Fruit fly (Drosophila melanogaster) whole organism, embryonic: Measurements from ENCODE around the gene holn1.

Experiments
- BEAF-32 ChIP-seq: fragments of 200-800 bp; sonication (Bioruptor generic); optimal IDR thresholded peaks from 3 replicates; lab custom pipeline; 2017; ENCODE audit warnings: missing biosample characterization, missing genetic modification characterization, mild to moderate bottlenecking, moderate library complexity, missing genetic modification reagents
- CG12659 ChIP-seq: fragments of 200-800 bp; sonication (Bioruptor generic); optimal IDR thresholded peaks from 3 replicates; lab custom pipeline; 2017; ENCODE audit warnings: mild to moderate bottlenecking, missing biosample characterization, missing genetic modification reagents, missing genetic modification characterization
- CG13624 ChIP-seq: fragments of 200-800 bp; sonication (Bioruptor generic); optimal IDR thresholded peaks from 2 replicates; lab custom pipeline; 2016; ENCODE audit warnings: missing biosample characterization, missing genetic modification characterization
- CG1603 ChIP-seq: fragments of 200-800 bp; sonication (Bioruptor generic); optimal IDR thresholded peaks from 2 replicates; lab custom pipeline; 2019; ENCODE audit warnings: missing biosample characterization, mild to moderate bottlenecking, missing genetic modification characterization, moderate library complexity
- CG2116 ChIP-seq: fragments of 200-800 bp; sonication (Bioruptor generic); optimal IDR thresholded peaks from 3 replicates; lab custom pipeline; 2018; ENCODE audit warnings: missing biosample characterization, mild to moderate bottlenecking, missing genetic modification characterization
- CG2120 ChIP-seq: fragments of 200-800 bp; sonication (Bioruptor generic); optimal IDR thresholded peaks from 3 replicates; lab custom pipeline; 2016; ENCODE audit warnings: missing biosample characterization, missing genetic modification characterization
- CG2199 ChIP-seq: fragments of 200-800 bp; sonication (Bioruptor generic); IDR thresholded peaks from 3 replicates; pipeline ENCODE4 v1.3.6; 2022; ENCODE audit warnings: missing biosample characterization, missing genetic modification characterization
- CG30020 ChIP-seq: fragments of 200-800 bp; optimal IDR thresholded peaks from 2 replicates; lab custom pipeline; 2019; ENCODE audit warnings: missing biosample characterization, mild to moderate bottlenecking, missing genetic modification characterization, moderate library complexity
- CG42726 ChIP-seq: fragments of 200-800 bp; sonication (Bioruptor generic); IDR thresholded peaks from 2 replicates; pipeline ENCODE4 v1.3.6; 2022; ENCODE audit warnings: missing biosample characterization, missing genetic modification characterization; ENCODE audit not compliant: partially characterized antibody
- CG4617 ChIP-seq: fragments of 200-800 bp; sonication (Bioruptor generic); optimal IDR thresholded peaks from 3 replicates; lab custom pipeline; 2016; ENCODE audit warnings: missing biosample characterization, missing genetic modification characterization, borderline replicate concordance
- CG6791 ChIP-seq: fragments of 200-800 bp; sonication (Bioruptor generic); IDR thresholded peaks from 3 replicates; pipeline ENCODE4 v1.3.6; 2022; ENCODE audit warnings: missing biosample characterization, missing genetic modification characterization; ENCODE audit not compliant: partially characterized antibody
- CG9215 ChIP-seq: fragments of 200-800 bp; sonication (Bioruptor generic); IDR thresholded peaks from 2 replicates; pipeline ENCODE4 v1.3.6; 2022; ENCODE audit warnings: missing biosample characterization, missing genetic modification characterization
- Chrac-16 ChIP-seq: fragments of 200-800 bp; sonication (Bioruptor generic); optimal IDR thresholded peaks from 3 replicates; lab custom pipeline; 2016; ENCODE audit warnings: missing biosample characterization, missing genetic modification characterization
- Ets65A ChIP-seq: fragments of 200-800 bp; sonication (Bioruptor generic); peaks from one replicate; lab custom pipeline; 2016; ENCODE audit warnings: missing biosample characterization, missing genetic modification characterization
- Ets97D ChIP-seq: fragments of 200-800 bp; sonication (Bioruptor generic); optimal IDR thresholded peaks from 3 replicates; lab custom pipeline; 2016; ENCODE audit warnings: missing biosample characterization, missing genetic modification characterization
- Gug ChIP-seq: fragments of 200-800 bp; sonication (Bioruptor generic); IDR thresholded peaks from 4 replicates; pipeline ENCODE4 v1.3.6; 2022; ENCODE audit warnings: missing biosample characterization, missing genetic modification characterization
- HLH4C ChIP-seq: fragments of 200-800 bp; sonication (Bioruptor generic); IDR thresholded peaks from 3 replicates; pipeline ENCODE4 v1.3.6; 2022; ENCODE audit warnings: missing biosample characterization, missing genetic modification characterization; ENCODE audit not compliant: partially characterized antibody
- HmgD ChIP-seq: fragments of 200-800 bp; sonication (Bioruptor generic); optimal IDR thresholded peaks from 3 replicates; lab custom pipeline; 2016; ENCODE audit warnings: missing biosample characterization, missing genetic modification characterization
- HmgZ ChIP-seq: fragments of 200-800 bp; sonication (Bioruptor generic); optimal IDR thresholded peaks from 2 replicates; lab custom pipeline; 2018; ENCODE audit warnings: missing biosample characterization, mild to moderate bottlenecking, missing genetic modification characterization
- Kr ChIP-seq: fragments of 200-800 bp; sonication (Bioruptor generic); optimal IDR thresholded peaks from 2 replicates; lab custom pipeline; 2017; ENCODE audit warnings: missing biosample characterization, mild to moderate bottlenecking, missing genetic modification characterization
- MBD-R2 ChIP-seq: fragments of 200-800 bp; sonication (Bioruptor generic); IDR thresholded peaks from 2 replicates; pipeline ENCODE4 v1.3.6; 2022; ENCODE audit warnings: missing biosample characterization, missing genetic modification characterization
- Mes4 ChIP-seq: fragments of 200-800 bp; sonication (Bioruptor generic); optimal IDR thresholded peaks from 2 replicates; lab custom pipeline; 2016; ENCODE audit warnings: missing biosample characterization, missing genetic modification characterization
- Side ChIP-seq: fragments of 200-800 bp; sonication (Bioruptor generic); optimal IDR thresholded peaks from 2 replicates; lab custom pipeline; 2016; ENCODE audit warnings: missing biosample characterization, missing genetic modification characterization
- Sin3A ChIP-seq: fragments of >200 bp; optimal IDR thresholded peaks from 2 replicates; lab custom pipeline; 2018
- Trl ChIP-seq, 3 experiments: fragments of >200 bp in 2 of 3; fragments of 200-800 bp in 1 of 3; sonication (Bioruptor generic) in 1 of 3; optimal IDR thresholded peaks; 2 replicates in 1 of 3; 3 replicates in 2 of 3; lab custom pipeline; 2016 to 2017; ENCODE audit warnings: missing biosample characterization in 1 of 3, missing genetic modification characterization in 1 of 3
- Xbp1 ChIP-seq: fragments of 200-800 bp; sonication (Bioruptor generic); optimal IDR thresholded peaks from 3 replicates; lab custom pipeline; 2016; ENCODE audit warnings: missing biosample characterization, mild to moderate bottlenecking, missing genetic modification characterization
- amos ChIP-seq: fragments of 200-800 bp; sonication (Bioruptor generic); IDR thresholded peaks from 2 replicates; pipeline ENCODE4 v1.3.6; 2022; ENCODE audit warnings: missing biosample characterization, missing genetic modification characterization; ENCODE audit not compliant: partially characterized antibody
- bbx ChIP-seq: fragments of 200-800 bp; sonication (Bioruptor generic); IDR thresholded peaks from 2 replicates; pipeline ENCODE4 v1.3.6; 2022; ENCODE audit warnings: missing biosample characterization, missing genetic modification characterization; ENCODE audit not compliant: partially characterized antibody
- chinmo ChIP-seq: fragments of 200-800 bp; sonication (Bioruptor generic); IDR thresholded peaks from 4 replicates; pipeline ENCODE4 v1.3.6; 2022; ENCODE audit warnings: missing biosample characterization, missing genetic modification characterization; ENCODE audit not compliant: partially characterized antibody
- chn ChIP-seq: fragments of 200-800 bp; sonication (Bioruptor generic); optimal IDR thresholded peaks from 2 replicates; lab custom pipeline; 2016; ENCODE audit warnings: missing biosample characterization, missing genetic modification characterization
- dmrt11E ChIP-seq: fragments of 200-800 bp; sonication (Bioruptor generic); optimal IDR thresholded peaks from 3 replicates; lab custom pipeline; 2018; ENCODE audit warnings: missing biosample characterization, mild to moderate bottlenecking, missing genetic modification characterization, moderate library complexity
- dysf ChIP-seq: fragments of 200-800 bp; sonication (Bioruptor generic); IDR thresholded peaks from 3 replicates; pipeline ENCODE4 v1.3.6; 2022; ENCODE audit warnings: missing biosample characterization, missing genetic modification characterization
- ewg ChIP-seq: fragments of 200-800 bp; sonication (Bioruptor generic); optimal IDR thresholded peaks from 3 replicates; lab custom pipeline; 2017; ENCODE audit warnings: mild to moderate bottlenecking, missing biosample characterization, missing genetic modification reagents, missing genetic modification characterization
- fu2 ChIP-seq: fragments of 200-800 bp; sonication (Bioruptor generic); optimal IDR thresholded peaks from 2 replicates; lab custom pipeline; 2016; ENCODE audit warnings: missing biosample characterization, missing genetic modification characterization
- gro ChIP-seq: fragments of 200-800 bp; sonication (Bioruptor generic); optimal IDR thresholded peaks from 2 replicates; lab custom pipeline; 2016; ENCODE audit warnings: missing biosample characterization, missing genetic modification characterization
- gsb ChIP-seq: fragments of 200-800 bp; sonication (Bioruptor generic); IDR thresholded peaks from 2 replicates; pipeline ENCODE4 v1.3.6; 2022; ENCODE audit warnings: missing biosample characterization, missing genetic modification characterization
- inv ChIP-seq: fragments of 200-800 bp; sonication (Bioruptor generic); IDR thresholded peaks from 2 replicates; pipeline ENCODE4 v1.3.6; 2022; ENCODE audit warnings: missing biosample characterization, missing genetic modification characterization; ENCODE audit not compliant: partially characterized antibody
- knrl ChIP-seq: fragments of 200-800 bp; sonication (Bioruptor generic); IDR thresholded peaks from 3 replicates; pipeline ENCODE4 v1.3.6; 2022; ENCODE audit warnings: missing biosample characterization, missing genetic modification characterization; ENCODE audit not compliant: partially characterized antibody
- mam ChIP-seq: fragments of 200-800 bp; sonication (Bioruptor generic); optimal IDR thresholded peaks from 3 replicates; lab custom pipeline; 2016; ENCODE audit warnings: missing biosample characterization, missing genetic modification characterization
- nmo ChIP-seq: fragments of 200-800 bp; sonication (Bioruptor generic); optimal IDR thresholded peaks from 2 replicates; lab custom pipeline; 2018; ENCODE audit warnings: missing biosample characterization, mild to moderate bottlenecking, missing genetic modification characterization, moderate library complexity
- phol ChIP-seq: fragments of 200-800 bp; sonication (Bioruptor generic); optimal IDR thresholded peaks from 3 replicates; lab custom pipeline; 2018; ENCODE audit warnings: missing biosample characterization, mild to moderate bottlenecking, missing genetic modification characterization, moderate library complexity
- pum ChIP-seq: fragments of 200-800 bp; sonication (Bioruptor generic); optimal IDR thresholded peaks from 2 replicates; lab custom pipeline; 2016; ENCODE audit warnings: missing biosample characterization, missing genetic modification characterization
- rib ChIP-seq: fragments of 200-800 bp; sonication (Bioruptor generic); IDR thresholded peaks from 2 replicates; pipeline ENCODE4 v1.3.6; 2022; ENCODE audit warnings: missing biosample characterization, missing genetic modification characterization
- sna ChIP-seq: fragments of 200-800 bp; sonication (Bioruptor generic); IDR thresholded peaks from 2 replicates; pipeline ENCODE4 v1.3.6; 2022; ENCODE audit warnings: missing biosample characterization, missing genetic modification characterization; ENCODE audit not compliant: partially characterized antibody
- sob ChIP-seq: fragments of 200-800 bp; sonication (Bioruptor generic); IDR thresholded peaks from 2 replicates; pipeline ENCODE4 v1.3.6; 2022; ENCODE audit warnings: missing biosample characterization, missing genetic modification characterization
- ssp ChIP-seq: fragments of 200-800 bp; sonication (Bioruptor generic); IDR thresholded peaks from 2 replicates; pipeline ENCODE4 v1.3.6; 2022; ENCODE audit warnings: missing biosample characterization, missing genetic modification characterization
- tup ChIP-seq: fragments of 200-800 bp; sonication (Bioruptor generic); optimal IDR thresholded peaks from 2 replicates; lab custom pipeline; 2016; ENCODE audit warnings: missing biosample characterization, mild to moderate bottlenecking, missing genetic modification characterization, moderate library complexity
- vnd ChIP-seq: fragments of 200-800 bp; sonication (Bioruptor generic); IDR thresholded peaks from 3 replicates; pipeline ENCODE4 v1.3.6; 2022; ENCODE audit warnings: missing biosample characterization, missing genetic modification characterization; ENCODE audit not compliant: partially characterized antibody
- zen2 ChIP-seq: fragments of 200-800 bp; sonication (Bioruptor generic); IDR thresholded peaks from 3 replicates; pipeline ENCODE4 v1.3.6; 2022; ENCODE audit warnings: missing biosample characterization, missing genetic modification characterization; ENCODE audit not compliant: partially characterized antibody

Gene holn1

DNA sequence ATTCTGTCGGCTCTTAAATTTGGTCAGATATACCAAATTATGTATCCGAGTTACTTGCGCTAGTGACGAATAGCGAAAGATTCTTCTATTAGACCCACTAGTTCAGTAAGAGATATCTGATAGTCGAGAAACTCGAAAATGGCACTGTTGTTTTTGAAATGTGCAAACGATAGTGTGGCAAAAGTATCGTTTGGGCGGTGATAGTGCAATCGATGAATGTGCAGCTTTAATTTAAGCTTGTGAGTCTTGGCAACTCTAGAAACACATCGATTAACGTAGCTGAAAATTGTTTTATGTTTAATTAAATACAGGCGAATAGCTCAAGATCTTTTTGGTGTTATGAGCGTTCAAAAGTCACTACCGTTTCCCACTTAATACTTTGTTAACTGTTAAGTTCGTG, 1.5 kb downstream of the holn1 start, which contains the start of gene STUB1 (continued):
- no peak for TF ChIP-seq dysf (GFP tag; lab: Robert Waterston, UW)
- peak; percentile 99 for TF ChIP-seq inv (GFP tag; lab: Robert Waterston, UW)
- TF ChIP-seq sob (GFP tag; lab: Robert Waterston, UW), result peak; percentile 61
- TF ChIP-seq Side, result peak; percentile 4
- TF ChIP-seq Sin3A (lab: Kevin White, UChicago), result peak; percentile 7
- peak; percentile 30 for TF ChIP-seq gro (GFP tag; lab: Kevin White, UChicago)
- TF ChIP-seq HmgZ, result peak; percentile 77
- TF ChIP-seq CG2116 (GFP tag; lab: Kevin White, UChicago), result peak; percentile 65
- TF ChIP-seq CG6791 (GFP tag; lab: Robert Waterston, UW), result peak; percentile 99
- TF ChIP-seq gsb (GFP tag; lab: Robert Waterston, UW), result no peak
- TF ChIP-seq CG2120 (GFP tag; lab: Kevin White, UChicago), result peak; percentile 54
- peak; percentile 52 for TF ChIP-seq CG13624 (GFP tag; lab: Kevin White, UChicago)
- TF ChIP-seq bbx (GFP tag; lab: Robert Waterston, UW), result peak; percentile 99
- peak; percentile 15 for TF ChIP-seq chn (GFP tag; lab: Kevin White, UChicago)
- TF ChIP-seq ssp (GFP tag; lab: Robert Waterston, UW), result 0 out of 2 replicates have a peak, but pooled peaks have one; percentile 18
- TF ChIP-seq rib, result peak; percentile 42; the same call in 1 of the 2 replicates
- TF ChIP-seq CG2199 (GFP tag; lab: Robert Waterston, UW), result 0 out of 3 replicates have a peak, but pooled peaks have one; percentile 44
- TF ChIP-seq CG4617, result peak; percentile 74
- TF ChIP-seq Kr (GFP tag; lab: Kevin White, UChicago), result no peak
- TF ChIP-seq Gug (GFP tag; lab: Robert Waterston, UW), result peak; percentile 57; the same call in 1 of the 4 replicates
- TF ChIP-seq Ets65A, result peak; percentile 25
- TF ChIP-seq vnd (GFP tag; lab: Robert Waterston, UW), result peak; percentile 98
- no peak for TF ChIP-seq Mes4
- no peak for TF ChIP-seq Trl (optimal IDR thresholded peaks at IDR 0.05; lab: Kevin White, UChicago)
- no peak for TF ChIP-seq Trl (GFP tag; optimal IDR thresholded peaks at IDR 0.05; lab: Kevin White, UChicago)
- TF ChIP-seq HLH4C, result peak; percentile 100
- peak; percentile 8 for TF ChIP-seq pum (GFP tag; lab: Kevin White, UChicago)
- peak; percentile 88 for TF ChIP-seq CG1603 (tag; lab: Kevin White, UChicago)
- peak; percentile 97 for TF ChIP-seq knrl (GFP tag; lab: Robert Waterston, UW)
- peak; percentile 66 for TF ChIP-seq CG12659
- TF ChIP-seq fu2, result peak; percentile 27
- peak; percentile 22 for TF ChIP-seq Chrac-16
- peak; percentile 94 for TF ChIP-seq BEAF-32 (GFP tag; lab: Kevin White, UChicago)
- peak; percentile 9 for TF ChIP-seq nmo
- no peak for TF ChIP-seq CG9215 (GFP tag; lab: Robert Waterston, UW)
- peak; percentile 16 for TF ChIP-seq Xbp1 (GFP tag; lab: Kevin White, UChicago)
- TF ChIP-seq sna (GFP tag; lab: Robert Waterston, UW), result peak; percentile 96
- TF ChIP-seq chinmo (GFP tag; lab: Robert Waterston, UW), result peak; percentile 99
- no peak for TF ChIP-seq tup (GFP tag; lab: Kevin White, UChicago)
- peak; percentile 91 for TF ChIP-seq MBD-R2 (GFP tag; lab: Robert Waterston, UW)
- peak; percentile 43 for TF ChIP-seq mam (GFP tag; lab: Kevin White, UChicago)
- TF ChIP-seq CG42726 (GFP tag; lab: Robert Waterston, UW), result peak; percentile 98
- peak; percentile 2 for TF ChIP-seq ewg (GFP tag; lab: Kevin White, UChicago)
- TF ChIP-seq zen2, result peak; percentile 99
- TF ChIP-seq dmrt11E (tag; lab: Kevin White, UChicago), result no peak
- peak; percentile 29 for TF ChIP-seq HmgD (GFP tag; lab: Kevin White, UChicago)
- peak; percentile 42 for TF ChIP-seq Ets97D (GFP tag; lab: Kevin White, UChicago)
- peak; percentile 19 for TF ChIP-seq phol (tag; lab: Kevin White, UChicago)
- TF ChIP-seq amos (GFP tag; lab: Robert Waterston, UW), result peak; percentile 98; the same call in 1 of the 2 replicates
- peak; percentile 62 for TF ChIP-seq CG30020 (tag; lab: Kevin White, UChicago)
